Worm (Caenorhabditis elegans) whole organism, dauer: Measurements from ENCODE around the gene igcm-3.

ENCODE experiments used
- unc-62 ChIP-seq: sonication (generic microtip); optimal IDR thresholded peaks from 2 replicates; lab custom pipeline; 2017; ENCODE audit warnings: missing biosample characterization, missing genetic modification reagents, missing genetic modification characterization

igcm-3 gene

DNA sequence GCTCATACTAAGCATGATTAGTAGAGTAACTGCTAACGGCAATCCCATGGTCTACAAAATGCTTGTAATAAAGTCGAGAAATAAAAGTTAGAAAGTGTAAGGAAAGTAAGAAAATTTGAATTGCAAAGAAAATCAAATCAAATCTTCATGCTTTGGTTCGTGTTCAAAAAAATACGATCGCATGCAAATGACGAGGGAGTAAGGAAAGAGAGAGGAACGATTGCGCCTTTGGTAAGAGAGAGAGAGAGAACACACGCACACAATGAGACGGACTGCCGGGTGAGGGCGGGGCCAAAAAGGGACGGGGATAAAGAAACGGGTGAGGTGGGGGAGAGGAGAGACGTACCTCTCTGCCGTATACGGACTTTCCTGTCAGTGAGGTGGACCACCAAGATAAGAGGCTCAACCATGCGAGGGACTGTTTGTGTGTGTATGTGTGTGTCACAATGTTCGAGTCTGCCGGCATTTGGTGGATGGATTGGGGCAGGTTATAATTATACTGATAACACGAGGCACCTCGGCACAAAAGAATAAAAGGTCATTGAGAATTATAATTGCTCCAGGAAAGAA is at the start of gene igcm-3:
Gene igcm-3 (minus strand): TSS at position 51 of the 570 bp plus-strand sequence.
- TF ChIP-seq unc-62 (GFP tag; lab: Kevin White, UChicago): no peak

ce11 chrX:2754036-2754941 is 48.6 kb upstream of the igcm-3 start:
- no peak for TF ChIP-seq unc-62 (GFP tag; lab: Kevin White, UChicago)

DNA sequence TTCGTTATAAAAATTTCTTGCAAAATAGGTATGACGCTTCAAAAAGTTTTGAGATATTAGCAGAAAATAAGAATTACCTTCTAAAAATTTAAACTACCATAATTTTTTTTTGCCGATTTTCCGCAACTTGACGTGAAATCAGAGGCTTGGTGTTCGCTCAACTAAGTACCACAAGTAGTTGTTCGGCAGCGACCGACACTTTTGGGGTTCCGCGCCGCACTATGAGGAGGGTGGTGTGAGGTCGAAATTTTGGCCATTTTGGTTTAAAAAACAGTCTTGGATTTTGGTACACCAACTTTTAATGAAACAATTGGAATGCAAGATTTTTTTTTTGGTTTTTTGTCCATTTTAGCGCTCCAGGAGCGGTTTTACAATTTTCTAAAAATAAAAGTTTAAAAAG is 47.2 kb upstream of the igcm-3 start:
- no peak for TF ChIP-seq unc-62 (GFP tag; lab: Kevin White, UChicago)

- TF ChIP-seq unc-62 (GFP tag; lab: Kevin White, UChicago): no peak
These were observed 43.2 kb upstream of the igcm-3 start for ce11 chrX:2748908-2749307.

ce11 chrX:2731416-2731815 is 25.8 kb upstream of the igcm-3 start:
- TF ChIP-seq unc-62 (GFP tag; lab: Kevin White, UChicago): no peak

DNA sequence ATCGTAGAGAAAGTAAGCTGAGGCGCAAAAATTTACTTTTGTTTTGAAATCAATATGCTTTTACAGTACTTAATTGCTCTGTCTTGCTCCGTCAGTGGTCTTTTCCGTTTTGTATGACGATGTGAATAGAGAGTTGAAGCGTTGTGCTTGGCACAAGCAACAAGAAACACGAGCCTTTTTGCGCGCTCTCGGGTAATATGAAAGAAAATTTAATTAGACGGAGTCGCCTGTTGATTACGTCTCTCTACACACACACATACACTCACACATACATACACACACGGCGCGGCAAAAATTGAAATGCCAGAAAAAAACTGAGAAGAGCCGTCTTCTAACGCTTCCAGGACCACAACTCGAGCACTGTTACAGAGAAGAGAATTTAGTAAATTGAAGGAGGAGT is 24.2 kb upstream of the igcm-3 start:
- TF ChIP-seq unc-62 (GFP tag; lab: Kevin White, UChicago): no peak

ce11 chrX:2727681-2728080 is 22.0 kb upstream of the igcm-3 start:
- TF ChIP-seq unc-62 (GFP tag; lab: Kevin White, UChicago): no peak

- TF ChIP-seq unc-62 (GFP tag; lab: Kevin White, UChicago): no peak
These were observed 7.3 kb upstream of the igcm-3 start for ce11 chrX:2712984-2713383.

- no peak for TF ChIP-seq unc-62 (GFP tag; lab: Kevin White, UChicago)
These were observed 3.5 kb upstream of the igcm-3 start for ce11 chrX:2709183-2709582.

DNA sequence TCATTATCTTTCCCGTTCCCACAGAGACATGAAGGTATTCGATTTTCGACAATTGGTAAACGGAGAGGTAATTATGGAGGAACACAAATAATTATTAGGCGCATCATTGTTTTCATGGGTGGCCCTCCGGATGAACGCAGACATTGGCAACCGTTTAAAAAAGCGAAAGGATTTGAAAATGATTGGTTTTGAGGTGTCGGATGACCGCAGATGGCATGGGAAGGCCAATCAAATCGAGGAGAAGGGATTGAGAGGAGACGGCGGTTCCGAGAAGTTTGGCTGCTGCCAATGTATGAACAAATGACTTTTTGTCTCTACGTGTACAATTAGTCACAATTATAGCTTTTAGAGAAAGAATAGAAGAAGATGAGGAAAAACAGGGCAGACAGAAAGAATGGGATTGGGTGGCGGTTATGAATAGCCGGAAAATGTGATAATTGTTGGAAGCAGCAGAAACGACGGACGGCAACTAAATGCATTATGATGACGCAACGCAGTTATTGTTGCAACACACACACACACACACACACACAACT is 1.9 kb upstream of the igcm-3 start:
- no peak for TF ChIP-seq unc-62 (GFP tag; lab: Kevin White, UChicago)

- no peak for TF ChIP-seq unc-62 (GFP tag; lab: Kevin White, UChicago)
These were observed 732 bp downstream of the igcm-3 start for ce11 chrX:2704768-2705486.

- TF ChIP-seq unc-62 (GFP tag; lab: Kevin White, UChicago): no peak
These were observed 1.8 kb downstream of the igcm-3 start for ce11 chrX:2703887-2704286.

ce11 chrX:2700649-2701048 is 5.0 kb downstream of the igcm-3 start:
- no peak for TF ChIP-seq unc-62 (GFP tag; lab: Kevin White, UChicago)

- TF ChIP-seq unc-62 (GFP tag; lab: Kevin White, UChicago): no peak
These were observed 7.4 kb downstream of the igcm-3 start for ce11 chrX:2698197-2698800.

DNA sequence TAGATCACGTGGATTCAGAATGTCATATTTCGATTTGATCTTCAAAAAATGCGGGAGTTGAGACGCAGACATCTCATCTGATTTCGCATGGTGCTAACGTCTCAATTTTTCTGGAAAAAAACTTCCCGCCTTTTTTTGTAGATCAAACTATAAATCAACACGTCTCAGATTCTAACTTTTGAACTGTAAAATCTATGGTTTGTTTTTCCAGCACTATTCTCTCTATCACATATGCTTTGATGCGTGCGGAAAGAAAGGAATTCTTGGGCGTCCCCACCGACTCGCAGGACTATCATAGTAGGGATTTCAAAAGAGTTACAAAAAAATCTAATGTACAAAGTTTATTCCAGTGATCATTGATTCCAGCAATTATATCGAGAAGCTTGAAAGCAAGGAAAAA is 8.0 kb downstream of the igcm-3 start:
- no peak for TF ChIP-seq unc-62 (GFP tag; lab: Kevin White, UChicago)
